Fruit fly (Drosophila melanogaster): ENCODE data around the gene CG32448.

- no peak for TF ChIP-seq sage (GFP tag; optimal IDR thresholded peaks at IDR 0.05)
- no peak for TF ChIP-seq HLH106 (tag; optimal IDR thresholded peaks at IDR 0.05)
- TF ChIP-seq woc (GFP tag; optimal IDR thresholded peaks at IDR 0.05) = no peak
- no peak for TF ChIP-seq psq (GFP tag; optimal IDR thresholded peaks at IDR 0.05)
- TF ChIP-seq Jra (GFP tag; optimal IDR thresholded peaks at IDR 0.05) = no peak
- no peak for TF ChIP-seq usp (GFP tag; optimal IDR thresholded peaks at IDR 0.05)
- no peak for TF ChIP-seq OdsH (GFP tag; optimal IDR thresholded peaks at IDR 0.05)
- no peak for TF ChIP-seq tai (GFP tag; optimal IDR thresholded peaks at IDR 0.05)
- no peak for TF ChIP-seq Hr78 (GFP tag; optimal IDR thresholded peaks at IDR 0.05)
- no peak for TF ChIP-seq Mio (GFP tag; optimal IDR thresholded peaks at IDR 0.05)
- TF ChIP-seq Myc (optimal IDR thresholded peaks at IDR 0.05) = no peak
- no peak for TF ChIP-seq sv (GFP tag; optimal IDR thresholded peaks at IDR 0.05)
Observed at dm6 chr3L:21800424-21800823, 27.9 kb downstream of the CG32448 start.
